Worm (Caenorhabditis elegans): ENCODE results near the gene npr-42.

The npr-42 gene

ce11 chrII:4320455-4320854 lies 44.5 kb downstream of the npr-42 start, which contains the start of gene Y52E8A.2:
Y52E8A.2 (plus strand) TSS chrII:4320836.
- no peak for TF ChIP-seq nhr-25 (tag; optimal IDR thresholded peaks at IDR 0.05)
- TF ChIP-seq egl-27 (tag; optimal IDR thresholded peaks at IDR 0.05) = no peak
- TF ChIP-seq lin-13 (GFP tag; optimal IDR thresholded peaks at IDR 0.05) = no peak
- no peak for TF ChIP-seq C34F6.9 (tag; optimal IDR thresholded peaks at IDR 0.05)
- TF ChIP-seq nhr-129 (tag; optimal IDR thresholded peaks at IDR 0.05) = no peak
- TF ChIP-seq zag-1 (tag; optimal IDR thresholded peaks at IDR 0.05) = no peak
- no peak for TF ChIP-seq crh-2 (tag; optimal IDR thresholded peaks at IDR 0.05)
- no peak for TF ChIP-seq dmd-4 (tag; optimal IDR thresholded peaks at IDR 0.05)
- no peak for TF ChIP-seq skn-1 (tag; optimal IDR thresholded peaks at IDR 0.05)
- no peak for TF ChIP-seq blmp-1 (tag; optimal IDR thresholded peaks at IDR 0.05; ENCODE audit: insufficient read depth)
- no peak for TF ChIP-seq unc-55 (GFP tag; optimal IDR thresholded peaks at IDR 0.05)
- no peak for TF ChIP-seq elt-3 (tag; optimal IDR thresholded peaks at IDR 0.05)
- TF ChIP-seq gmeb-1 (tag; optimal IDR thresholded peaks at IDR 0.05) = no peak
- no peak for TF ChIP-seq mdl-1 (tag; optimal IDR thresholded peaks at IDR 0.05)
- TF ChIP-seq Y55F3AM.14 (GFP tag; optimal IDR thresholded peaks at IDR 0.05) = no peak
- no peak for TF ChIP-seq alr-1 (tag; optimal IDR thresholded peaks at IDR 0.05)

DNA sequence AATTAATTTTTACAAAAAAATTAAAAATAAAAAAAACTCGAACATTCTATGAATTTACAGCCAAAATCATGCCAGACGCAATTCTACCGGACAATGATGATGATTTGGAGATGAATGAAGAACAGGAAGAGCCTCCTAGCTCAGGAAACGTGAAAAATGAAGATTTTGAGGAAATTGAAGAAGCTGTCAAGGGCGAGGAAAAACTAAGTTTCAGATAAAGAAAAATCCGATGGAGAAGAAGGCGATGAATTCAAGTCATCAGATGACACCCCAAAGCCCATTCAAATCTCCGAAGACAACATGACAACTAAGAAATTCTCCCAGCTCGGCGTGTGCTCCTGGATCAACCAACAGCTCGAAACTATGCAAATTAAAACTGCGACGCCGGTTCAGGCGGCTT lies 45.8 kb downstream of the npr-42 start, which contains the start of gene Y52E8A.1:
TSS of gene Y52E8A.1 (plus strand) at position 301 of the 400 bp plus-strand sequence.
- TF ChIP-seq skn-1 (tag; optimal IDR thresholded peaks at IDR 0.05) (no peak), crh-2 (tag; optimal IDR thresholded peaks at IDR 0.05) (no peak), sma-9 (GFP tag; optimal IDR thresholded peaks at IDR 0.05) (no peak), sma-9 (tag; optimal IDR thresholded peaks at IDR 0.05) (no peak), ceh-82 (tag; optimal IDR thresholded peaks at IDR 0.05) (no peak), nhr-12 (tag; optimal IDR thresholded peaks at IDR 0.05) (no peak), F13H6.1 (tag; optimal IDR thresholded peaks at IDR 0.05) (no peak), blmp-1 (tag; optimal IDR thresholded peaks at IDR 0.05; ENCODE audit: insufficient read depth) (no peak), zag-1 (tag; optimal IDR thresholded peaks at IDR 0.05) (no peak), lin-13 (GFP tag; optimal IDR thresholded peaks at IDR 0.05) (no peak), nhr-21 (tag; optimal IDR thresholded peaks at IDR 0.05) (no peak), R02D3.7 (tag; optimal IDR thresholded peaks at IDR 0.05) (no peak), elt-1 (tag; optimal IDR thresholded peaks at IDR 0.05) (no peak), Y55F3AM.14 (GFP tag; optimal IDR thresholded peaks at IDR 0.05) (no peak), elt-3 (tag; optimal IDR thresholded peaks at IDR 0.05) (no peak), snpc-4 (tag; optimal IDR thresholded peaks at IDR 0.05) (no peak), C34F6.9 (tag; optimal IDR thresholded peaks at IDR 0.05) (no peak), nhr-25 (tag; optimal IDR thresholded peaks at IDR 0.05) (no peak), nhr-77 (tag; optimal IDR thresholded peaks at IDR 0.05) (no peak), sem-4 (tag; optimal IDR thresholded peaks at IDR 0.05) (no peak)

DNA sequence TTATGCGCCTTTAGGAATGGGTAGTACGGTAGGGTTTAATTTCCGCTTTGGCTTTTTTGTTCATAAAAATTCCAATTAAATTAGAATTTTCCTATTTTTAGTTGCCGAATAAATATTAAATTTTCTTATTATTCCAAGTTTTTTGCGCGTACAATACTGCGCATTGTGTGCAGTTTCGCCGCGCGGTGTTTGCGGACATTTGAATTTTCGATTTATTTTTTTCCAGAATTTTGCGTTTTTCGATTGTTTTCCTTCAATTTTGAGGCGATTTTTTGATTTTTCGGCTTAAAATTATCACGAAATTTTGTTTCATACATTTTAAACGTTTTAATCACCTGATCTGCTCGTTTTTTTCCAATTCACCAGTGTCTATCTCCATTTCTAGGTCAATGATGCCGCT lies 46.9 kb downstream of the npr-42 start, which contains the start of gene H20J04.6:
TSS of gene H20J04.6 (plus strand) at position 386 of the 400 bp plus-strand sequence.
- TF ChIP-seq lin-11 (tag; optimal IDR thresholded peaks at IDR 0.05) (no peak), mbf-1 (tag; optimal IDR thresholded peaks at IDR 0.05) (no peak), R02D3.7 (tag; optimal IDR thresholded peaks at IDR 0.05) (peak; percentile 18), zag-1 (tag; optimal IDR thresholded peaks at IDR 0.05) (no peak), gmeb-1 (tag; optimal IDR thresholded peaks at IDR 0.05) (peak; percentile 20), unc-55 (GFP tag; optimal IDR thresholded peaks at IDR 0.05) (peak; percentile 33), sma-3 (GFP tag; optimal IDR thresholded peaks at IDR 0.05) (peak; percentile 2), lsy-2 (tag; optimal IDR thresholded peaks at IDR 0.05) (peak in 1 of 2 experiments; percentile 27), C34F6.9 (tag; optimal IDR thresholded peaks at IDR 0.05) (peak; percentile 31)

- TF ChIP-seq lin-11 (tag; optimal IDR thresholded peaks at IDR 0.05) = no peak
- no peak for TF ChIP-seq R02D3.7 (tag; optimal IDR thresholded peaks at IDR 0.05)
- TF ChIP-seq nhr-129 (tag; optimal IDR thresholded peaks at IDR 0.05) = no peak
- TF ChIP-seq mdl-1 (tag; optimal IDR thresholded peaks at IDR 0.05) = no peak
- TF ChIP-seq nhr-11 (tag; optimal IDR thresholded peaks at IDR 0.05) = no peak
- TF ChIP-seq mbf-1 (tag; optimal IDR thresholded peaks at IDR 0.05) = no peak
- TF ChIP-seq ceh-16 (tag; optimal IDR thresholded peaks at IDR 0.05) = no peak
- TF ChIP-seq snpc-4 (tag; optimal IDR thresholded peaks at IDR 0.05) = no peak
- no peak for TF ChIP-seq unc-62 (GFP tag; optimal IDR thresholded peaks at IDR 0.05)
- TF ChIP-seq ztf-1 (GFP tag; conservative IDR thresholded peaks at IDR 0.05) = no peak
- TF ChIP-seq C34F6.9 (tag; optimal IDR thresholded peaks at IDR 0.05) = no peak
- no peak for TF ChIP-seq Y55F3AM.14 (GFP tag; optimal IDR thresholded peaks at IDR 0.05)
Observed at ce11 chrII:4324061-4324460, 48.1 kb downstream of the npr-42 start, which contains the start of gene mog-2. mog-2 (plus strand) TSS chrII:4324361.

Measured in whole organism, L2 larva.